Fruit fly (Drosophila melanogaster): ENCODE measurements around the gene CG42264.

The CG42264 gene

DNA sequence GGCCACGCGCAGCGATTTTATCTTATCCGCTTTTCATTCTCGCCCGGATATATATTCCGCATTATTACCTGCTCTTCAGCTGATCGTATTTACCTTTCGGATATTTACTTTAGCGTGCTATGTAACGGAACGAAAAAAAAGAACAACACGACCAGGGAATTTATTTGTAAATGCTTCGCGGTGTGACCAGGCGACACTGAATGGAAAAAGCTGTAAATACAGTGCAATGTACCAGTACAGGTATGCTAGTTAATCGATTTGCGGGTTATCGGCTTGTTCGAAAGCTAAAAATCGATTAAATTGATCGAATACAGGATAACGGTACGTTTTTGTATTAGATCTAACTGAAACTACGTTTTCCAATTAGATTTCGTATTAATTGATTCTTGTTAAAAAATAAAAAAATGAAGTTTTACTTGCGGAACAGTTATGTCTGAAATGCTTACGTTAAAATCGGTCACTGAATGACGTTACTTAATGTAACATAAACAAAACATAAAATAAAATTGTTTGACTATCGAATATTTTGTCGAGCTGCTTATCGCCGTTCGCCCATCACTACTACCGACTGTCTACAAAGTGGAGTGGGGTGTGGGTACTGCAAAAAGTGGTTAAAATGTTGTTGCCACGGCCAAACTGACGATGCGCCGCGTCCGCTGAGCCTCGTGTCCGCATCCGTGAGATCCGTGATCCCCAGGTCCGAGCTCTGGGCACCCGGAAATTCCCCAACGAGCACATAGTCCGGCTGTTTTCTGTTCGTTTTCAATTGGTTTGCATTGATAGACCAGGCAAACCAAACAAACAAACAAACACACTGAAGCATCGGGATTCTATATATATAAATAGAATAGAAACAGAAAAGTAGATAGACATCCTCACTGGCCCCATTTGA is 12.2 kb downstream of the CG42264 start, which contains the start of the genes MAPk-Ak2 and CG42699 (continued):
- peak; percentile 89 for TF ChIP-seq CG13123 (GFP tag; optimal IDR thresholded peaks at IDR 0.05)
- TF ChIP-seq lab (GFP tag; optimal IDR thresholded peaks at IDR 0.05): peak; percentile 92
- peak; percentile 83 for TF ChIP-seq fd64A (GFP tag; optimal IDR thresholded peaks at IDR 0.05)
- TF ChIP-seq Med (GFP tag): peak; percentile 97
- TF ChIP-seq NK7.1 (GFP tag; optimal IDR thresholded peaks at IDR 0.05): peak; percentile 65
- TF ChIP-seq stwl (tag; optimal IDR thresholded peaks at IDR 0.05): peak; percentile 63
- TF ChIP-seq en (GFP tag; optimal IDR thresholded peaks at IDR 0.05): no peak
- peak; percentile 59; the same call in 1 of the 2 replicates for TF ChIP-seq CG4360 (GFP tag; IDR thresholded peaks at IDR 0.05)
- TF ChIP-seq D19B (GFP tag; optimal IDR thresholded peaks at IDR 0.05): peak; percentile 36
- peak; percentile 66 for TF ChIP-seq Scr (GFP tag; IDR thresholded peaks at IDR 0.05; ENCODE audit: partially characterized antibody)
- peak; percentile 63 for TF ChIP-seq cg (GFP tag; optimal IDR thresholded peaks at IDR 0.05)
- TF ChIP-seq lov (optimal IDR thresholded peaks at IDR 0.05): no peak
- peak; percentile 61; the same call in 1 of the 3 replicates for TF ChIP-seq lov (GFP tag; IDR thresholded peaks at IDR 0.05)
- TF ChIP-seq CG16779 (GFP tag; IDR thresholded peaks at IDR 0.05): peak; percentile 36; the same call in 1 of the 2 replicates
- peak; percentile 91 for TF ChIP-seq CG17568 (GFP tag; optimal IDR thresholded peaks at IDR 0.05)
- peak; percentile 73 for TF ChIP-seq CG11695 (GFP tag; IDR thresholded peaks at IDR 0.05)
- peak; percentile 94 for TF ChIP-seq CG34376 (GFP tag; optimal IDR thresholded peaks at IDR 0.05)
- TF ChIP-seq unc-4 (GFP tag; IDR thresholded peaks at IDR 0.05; ENCODE audit: partially characterized antibody): peak; percentile 65
- peak; percentile 48; the same call in 1 of the 2 replicates for TF ChIP-seq E2f1 (GFP tag; IDR thresholded peaks at IDR 0.05)
- TF ChIP-seq Pdp1 (GFP tag; optimal IDR thresholded peaks at IDR 0.05): peak; percentile 68 to 88
- peak; percentile 85 for TF ChIP-seq HLH4C (GFP tag; IDR thresholded peaks at IDR 0.05; ENCODE audit: partially characterized antibody)
- TF ChIP-seq tup (GFP tag; optimal IDR thresholded peaks at IDR 0.05): peak; percentile 54
- peak; percentile 16; the same call in 2 of the 3 replicates for TF ChIP-seq CG34224 (GFP tag; IDR thresholded peaks at IDR 0.05; ENCODE audit: partially characterized antibody)
- TF ChIP-seq ato (GFP tag; IDR thresholded peaks at IDR 0.05; ENCODE audit: partially characterized antibody): peak; percentile 69
- TF ChIP-seq CG7357 (GFP tag; IDR thresholded peaks at IDR 0.05): no peak
- TF ChIP-seq CG10321 (GFP tag; IDR thresholded peaks at IDR 0.05): peak; percentile 62
- peak; percentile 70 for TF ChIP-seq CG10654 (GFP tag; optimal IDR thresholded peaks at IDR 0.05)
- peak; percentile 86 for TF ChIP-seq CG8290 (GFP tag; optimal IDR thresholded peaks at IDR 0.05)
- TF ChIP-seq CG8290 (tag; optimal IDR thresholded peaks at IDR 0.05): peak; percentile 76 to 88
- no peak for TF ChIP-seq CG6272 (GFP tag; IDR thresholded peaks at IDR 0.05)
- TF ChIP-seq abd-A (tag; optimal IDR thresholded peaks at IDR 0.05): peak; percentile 50
- TF ChIP-seq pnt (GFP tag; optimal IDR thresholded peaks at IDR 0.05): peak; percentile 64
- TF ChIP-seq sima (GFP tag; optimal IDR thresholded peaks at IDR 0.05): peak; percentile 46
- no peak for TF ChIP-seq CG1832 (GFP tag; optimal IDR thresholded peaks at IDR 0.05)
- peak; percentile 86 for TF ChIP-seq so (GFP tag; IDR thresholded peaks at IDR 0.05)
- peak; percentile 71 for TF ChIP-seq crc (GFP tag; optimal IDR thresholded peaks at IDR 0.05)
- peak; percentile 72 for TF ChIP-seq Blimp-1 (GFP tag; optimal IDR thresholded peaks at IDR 0.05)
- peak; percentile 66 for TF ChIP-seq da (GFP tag; optimal IDR thresholded peaks at IDR 0.05)
- peak; percentile 31; the same call in 1 of the 3 replicates for TF ChIP-seq dysf (GFP tag; IDR thresholded peaks at IDR 0.05)
- peak; percentile 77 for TF ChIP-seq NC2β (GFP tag; optimal IDR thresholded peaks at IDR 0.05)
- TF ChIP-seq CG11456 (GFP tag; IDR thresholded peaks at IDR 0.05): peak; percentile 70; the same call in 2 of the 3 replicates
- peak; percentile 87 for TF ChIP-seq CG15601 (tag; optimal IDR thresholded peaks at IDR 0.05)
- TF ChIP-seq zfh1 (GFP tag; IDR thresholded peaks at IDR 0.05): peak; percentile 78
- no peak for TF ChIP-seq esg (GFP tag; conservative IDR thresholded peaks at IDR 0.05)
- TF ChIP-seq CG3838 (GFP tag; optimal IDR thresholded peaks at IDR 0.05): peak; percentile 73
- TF ChIP-seq CG14441 (GFP tag; IDR thresholded peaks at IDR 0.05): peak; percentile 56; the same call in 1 of the 2 replicates
- peak; percentile 79 for TF ChIP-seq Nf-YA (GFP tag; IDR thresholded peaks at IDR 0.05)
- peak; percentile 66 for TF ChIP-seq CoRest (tag; optimal IDR thresholded peaks at IDR 0.05)
